Fruit fly (Drosophila melanogaster) whole organism, embryonic: ENCODE data around the gene CG17362.

Source experiments
- Atf-2 ChIP-seq: fragments of 200-800 bp; sonication (Bioruptor generic); optimal IDR thresholded peaks from 2 replicates; lab custom pipeline; 2016; ENCODE audit warnings: missing biosample characterization, missing genetic modification characterization
- CG11247 ChIP-seq: fragments of 200-800 bp; sonication (Bioruptor generic); IDR thresholded peaks from 2 replicates; pipeline ENCODE4 v1.3.6; 2022; ENCODE audit warnings: missing biosample characterization, missing genetic modification characterization
- CG12155 ChIP-seq: fragments of 200-800 bp; sonication (Bioruptor generic); optimal IDR thresholded peaks from 3 replicates; lab custom pipeline; 2016; ENCODE audit warnings: missing biosample characterization, missing genetic modification characterization
- CG12219 ChIP-seq: fragments of 200-800 bp; sonication (Bioruptor generic); optimal IDR thresholded peaks from 3 replicates; lab custom pipeline; 2018; ENCODE audit warnings: missing biosample characterization, mild to moderate bottlenecking, missing genetic modification characterization
- CG12299 ChIP-seq: fragments of 200-800 bp; sonication (Bioruptor generic); optimal IDR thresholded peaks from 2 replicates; lab custom pipeline; 2018; ENCODE audit warnings: missing biosample characterization, mild to moderate bottlenecking, missing genetic modification characterization
- CG14710 ChIP-seq: fragments of 200-800 bp; sonication (Bioruptor generic); optimal IDR thresholded peaks from 3 replicates; lab custom pipeline; 2019; ENCODE audit warnings: missing biosample characterization, mild to moderate bottlenecking, missing genetic modification characterization, moderate library complexity
- CG15011 ChIP-seq: fragments of 200-800 bp; sonication (Bioruptor generic); optimal IDR thresholded peaks from 3 replicates; lab custom pipeline; 2018; ENCODE audit warnings: missing biosample characterization, mild to moderate bottlenecking, missing genetic modification characterization
- CG1647 ChIP-seq: fragments of 200-800 bp; sonication (Bioruptor generic); optimal IDR thresholded peaks from 3 replicates; lab custom pipeline; 2016; ENCODE audit warnings: missing biosample characterization, missing genetic modification characterization
- CG32532 ChIP-seq: fragments of 200-800 bp; sonication (Bioruptor generic); IDR thresholded peaks from 2 replicates; pipeline ENCODE4 v1.3.6; 2022; ENCODE audit warnings: missing biosample characterization, missing genetic modification characterization
- CG33557 ChIP-seq: fragments of 200-800 bp; sonication (Bioruptor generic); optimal IDR thresholded peaks from 2 replicates; lab custom pipeline; 2019; ENCODE audit warnings: missing biosample characterization, mild to moderate bottlenecking, missing genetic modification characterization, moderate library complexity
- CG4404 ChIP-seq: fragments of 200-800 bp; sonication (Bioruptor generic); IDR thresholded peaks from 2 replicates; pipeline ENCODE4 v1.3.6; 2022; ENCODE audit warnings: missing biosample characterization, missing genetic modification characterization
- CG7745 ChIP-seq: fragments of 200-800 bp; sonication (Bioruptor generic); optimal IDR thresholded peaks from 2 replicates; lab custom pipeline; 2018; ENCODE audit warnings: missing biosample characterization, mild to moderate bottlenecking, missing genetic modification characterization, moderate library complexity
- CG8924 ChIP-seq: fragments of 200-800 bp; optimal IDR thresholded peaks from 3 replicates; lab custom pipeline; 2019; ENCODE audit warnings: missing biosample characterization, mild to moderate bottlenecking, missing genetic modification characterization, moderate library complexity
- CG9727 ChIP-seq: fragments of 200-800 bp; sonication (Bioruptor generic); optimal IDR thresholded peaks from 3 replicates; lab custom pipeline; 2017; ENCODE audit warnings: missing biosample characterization, mild to moderate bottlenecking, missing genetic modification characterization
- CHES-1-like ChIP-seq: fragments of 200-800 bp; sonication (Bioruptor generic); optimal IDR thresholded peaks from 2 replicates; lab custom pipeline; 2016; ENCODE audit warnings: missing biosample characterization, missing genetic modification characterization
- E2f1 ChIP-seq: fragments of 200-800 bp; sonication (Bioruptor generic); IDR thresholded peaks from 2 replicates; pipeline ENCODE4 v1.3.6; 2022; ENCODE audit warnings: missing biosample characterization, missing genetic modification characterization
- ERR ChIP-seq: fragments of 200-800 bp; sonication (Bioruptor generic); optimal IDR thresholded peaks from 2 replicates; lab custom pipeline; 2016; ENCODE audit warnings: missing biosample characterization, missing genetic modification characterization
- Eip74EF ChIP-seq, 2 experiments: fragments of 200-800 bp in 1 of 2; fragments of >200 bp in 1 of 2; sonication (Bioruptor generic) in 1 of 2; optimal IDR thresholded peaks; 2 replicates each; lab custom pipeline; 2017 to 2019; ENCODE audit warnings: missing biosample characterization in 2 of 2, missing genetic modification characterization in 2 of 2, mild to moderate bottlenecking in 1 of 2, moderate library complexity in 1 of 2
- HLH54F ChIP-seq: fragments of 200-800 bp; sonication (Bioruptor generic); optimal IDR thresholded peaks from 3 replicates; lab custom pipeline; 2016; ENCODE audit warnings: missing biosample characterization, missing genetic modification characterization
- Lhr ChIP-seq: fragments of 200-800 bp; sonication (Bioruptor generic); optimal IDR thresholded peaks from 3 replicates; lab custom pipeline; 2017; ENCODE audit warnings: mild to moderate bottlenecking, missing biosample characterization, missing genetic modification reagents, missing genetic modification characterization
- Lpt ChIP-seq: fragments of >200 bp; optimal IDR thresholded peaks from 2 replicates; lab custom pipeline; 2018; ENCODE audit warnings: missing biosample characterization, missing genetic modification characterization
- NFAT ChIP-seq: fragments of 200-800 bp; sonication (Bioruptor generic); IDR thresholded peaks from 2 replicates; pipeline ENCODE4 v1.3.6; 2022; ENCODE audit warnings: missing biosample characterization, missing genetic modification characterization
- NK7.1 ChIP-seq: fragments of 200-800 bp; sonication (Bioruptor generic); optimal IDR thresholded peaks from 3 replicates; lab custom pipeline; 2016; ENCODE audit warnings: missing biosample characterization, missing genetic modification characterization
- Nf-YC ChIP-seq: fragments of 200-800 bp; optimal IDR thresholded peaks from 3 replicates; lab custom pipeline; 2019; ENCODE audit warnings: missing biosample characterization, mild to moderate bottlenecking, missing genetic modification characterization, moderate library complexity
- Ptx1 ChIP-seq: fragments of 200-800 bp; sonication (Bioruptor generic); IDR thresholded peaks from 2 replicates; pipeline ENCODE4 v1.3.6; 2022; ENCODE audit warnings: missing biosample characterization, missing genetic modification characterization
- Rx ChIP-seq: fragments of 200-800 bp; sonication (Bioruptor generic); IDR thresholded peaks from 2 replicates; pipeline ENCODE4 v1.3.6; 2022; ENCODE audit warnings: missing biosample characterization, missing genetic modification characterization
- Scr ChIP-seq: fragments of 200-800 bp; sonication (Bioruptor generic); IDR thresholded peaks from 2 replicates; pipeline ENCODE4 v1.3.6; 2022; ENCODE audit warnings: missing biosample characterization, missing genetic modification characterization; ENCODE audit not compliant: partially characterized antibody
- Sox100B ChIP-seq: fragments of 200-800 bp; sonication (Bioruptor generic); optimal IDR thresholded peaks from 3 replicates; lab custom pipeline; 2018; ENCODE audit warnings: missing biosample characterization, mild to moderate bottlenecking, missing genetic modification characterization
- Sry-β ChIP-seq: fragments of 200-800 bp; sonication (Bioruptor generic); optimal IDR thresholded peaks from 2 replicates; lab custom pipeline; 2018; ENCODE audit warnings: missing biosample characterization, mild to moderate bottlenecking, missing genetic modification characterization, moderate library complexity
- az2 ChIP-seq: fragments of 200-800 bp; sonication (Bioruptor generic); optimal IDR thresholded peaks from 3 replicates; lab custom pipeline; 2016; ENCODE audit warnings: missing biosample characterization, missing genetic modification characterization
- bbx ChIP-seq: fragments of 200-800 bp; sonication (Bioruptor generic); IDR thresholded peaks from 2 replicates; pipeline ENCODE4 v1.3.6; 2022; ENCODE audit warnings: missing biosample characterization, missing genetic modification characterization; ENCODE audit not compliant: partially characterized antibody
- cato ChIP-seq: fragments of 200-800 bp; sonication (Bioruptor generic); optimal IDR thresholded peaks from 2 replicates; lab custom pipeline; 2016; ENCODE audit warnings: missing biosample characterization, missing genetic modification characterization, borderline replicate concordance
- ci ChIP-seq: fragments of 200-800 bp; sonication (Bioruptor generic); IDR thresholded peaks from 3 replicates; pipeline ENCODE4 v1.3.6; 2022; ENCODE audit warnings: missing biosample characterization, missing genetic modification characterization
- ems ChIP-seq: fragments of 200-800 bp; sonication (Bioruptor generic); optimal IDR thresholded peaks from 3 replicates; lab custom pipeline; 2016; ENCODE audit warnings: missing biosample characterization, missing genetic modification characterization
- fd3F ChIP-seq: fragments of 200-800 bp; sonication (Bioruptor generic); optimal IDR thresholded peaks from 2 replicates; lab custom pipeline; 2018; ENCODE audit warnings: missing biosample characterization, mild to moderate bottlenecking, missing genetic modification characterization, moderate library complexity
- jumu ChIP-seq: fragments of 200-800 bp; sonication (Bioruptor generic); optimal IDR thresholded peaks from 3 replicates; lab custom pipeline; 2016; ENCODE audit warnings: missing biosample characterization, missing genetic modification characterization
- knrl ChIP-seq: fragments of 200-800 bp; sonication (Bioruptor generic); IDR thresholded peaks from 3 replicates; pipeline ENCODE4 v1.3.6; 2022; ENCODE audit warnings: missing biosample characterization, missing genetic modification characterization; ENCODE audit not compliant: partially characterized antibody
- odd ChIP-seq: fragments of 200-800 bp; sonication (Bioruptor generic); optimal IDR thresholded peaks from 2 replicates; lab custom pipeline; 2017; ENCODE audit warnings: missing biosample characterization, mild to moderate bottlenecking, missing genetic modification characterization
- onecut ChIP-seq: fragments of 200-800 bp; sonication (Bioruptor generic); IDR thresholded peaks from 2 replicates; pipeline ENCODE4 v1.3.6; 2022; ENCODE audit warnings: missing biosample characterization, missing genetic modification characterization
- otp ChIP-seq: fragments of 200-800 bp; sonication (Bioruptor generic); IDR thresholded peaks from 3 replicates; pipeline ENCODE4, ENCODE4 v1.3.6; 2022; ENCODE audit warnings: missing biosample characterization, missing genetic modification characterization
- p53 ChIP-seq: fragments of 200-800 bp; sonication (Bioruptor generic); optimal IDR thresholded peaks from 2 replicates; lab custom pipeline; 2016; ENCODE audit warnings: missing biosample characterization, missing genetic modification characterization
- pho ChIP-seq: fragments of 200-800 bp; sonication (Bioruptor generic); optimal IDR thresholded peaks from 2 replicates; lab custom pipeline; 2016; ENCODE audit warnings: missing biosample characterization, missing genetic modification characterization
- sc ChIP-seq, 3 experiments: fragments of >200 bp in 2 of 3; fragments of 200-800 bp in 1 of 3; sonication (Bioruptor generic) in 1 of 3; optimal IDR thresholded peaks; 2 replicates in 2 of 3; 3 replicates in 1 of 3; lab custom pipeline; 2017; ENCODE audit warnings: mild to moderate bottlenecking in 1 of 3, missing biosample characterization in 1 of 3, missing genetic modification characterization in 1 of 3, missing genetic modification reagents in 1 of 3
- sqz ChIP-seq: fragments of 200-800 bp; sonication (Bioruptor generic); optimal IDR thresholded peaks from 3 replicates; lab custom pipeline; 2018; ENCODE audit warnings: missing biosample characterization, mild to moderate bottlenecking, missing genetic modification characterization
- stwl ChIP-seq: fragments of 200-800 bp; sonication (Bioruptor generic); optimal IDR thresholded peaks from 3 replicates; lab custom pipeline; 2018; ENCODE audit warnings: missing biosample characterization, mild to moderate bottlenecking, missing genetic modification characterization, moderate library complexity
- sug ChIP-seq: fragments of 200-800 bp; optimal IDR thresholded peaks from 2 replicates; lab custom pipeline; 2019; ENCODE audit warnings: missing biosample characterization, mild to moderate bottlenecking, missing genetic modification characterization, moderate library complexity
- tgo ChIP-seq: fragments of 200-800 bp; sonication (Bioruptor generic); IDR thresholded peaks from 3 replicates; pipeline ENCODE4 v1.3.6; 2022; ENCODE audit warnings: missing biosample characterization, missing genetic modification characterization
- zen ChIP-seq: fragments of 200-800 bp; sonication (Bioruptor generic); optimal IDR thresholded peaks from 3 replicates; lab custom pipeline; 2018; ENCODE audit warnings: missing biosample characterization, mild to moderate bottlenecking, missing genetic modification characterization, moderate library complexity

Gene CG17362

DNA sequence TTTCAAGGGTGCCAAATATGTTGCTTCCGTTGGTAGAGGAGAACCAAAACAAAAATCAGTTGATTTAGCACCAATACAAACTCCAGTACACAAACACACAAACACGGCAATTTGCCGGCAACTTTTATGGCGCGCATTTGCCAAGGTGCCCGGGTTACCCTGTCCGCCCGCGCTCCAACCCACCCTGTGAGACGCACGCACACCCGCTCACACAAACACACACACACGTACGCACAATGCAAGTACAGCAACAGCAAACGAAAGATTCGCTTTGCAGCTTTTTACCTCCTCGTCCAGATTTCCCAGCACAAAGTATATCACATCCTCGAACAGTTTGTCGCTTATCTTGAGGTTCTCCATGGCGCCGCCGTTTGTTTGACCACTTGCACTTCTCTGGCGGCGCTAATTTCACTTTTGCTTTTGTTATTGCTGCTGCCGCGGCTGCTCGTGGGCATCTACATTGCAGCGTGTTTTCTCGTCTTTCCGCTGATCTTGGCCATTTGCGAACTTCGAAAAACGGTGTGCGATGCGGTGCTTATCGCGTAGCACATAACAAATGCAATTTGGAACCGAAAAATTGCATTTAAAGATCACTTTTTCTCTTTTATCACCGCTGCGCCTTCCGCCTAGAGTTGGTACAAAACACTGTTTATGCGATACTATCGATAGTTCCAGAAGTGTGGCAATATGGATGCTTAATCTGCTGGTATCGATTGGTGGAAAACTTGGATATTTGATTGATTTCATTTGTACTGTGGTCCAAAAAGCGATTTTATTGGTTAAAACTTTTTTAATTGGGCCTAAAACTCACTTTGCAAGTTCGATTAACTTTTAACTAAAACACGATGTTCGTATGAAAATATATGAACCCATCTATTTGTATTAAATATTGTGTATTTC lies 42.3 kb downstream of the CG17362 start, which contains the start of gene Ptip (continued):
- TF ChIP-seq CG4404 (GFP tag; lab: Robert Waterston, UW) (no peak), Eip74EF (GFP tag; optimal IDR thresholded peaks at IDR 0.05; lab: Kevin White, UChicago) (no peak), CG12155 (GFP tag; lab: Kevin White, UChicago) (no peak), CG11247 (no peak), CG14710 (tag; lab: Kevin White, UChicago) (peak; percentile 79), CG32532 (GFP tag; lab: Robert Waterston, UW) (peak; percentile 73; the same call in 1 of the 2 replicates), CG9727 (GFP tag; lab: Kevin White, UChicago) (peak; percentile 13), ci (peak; percentile 87), sc (optimal IDR thresholded peaks at IDR 0.05; lab: Kevin White, UChicago) (no peak), sc (GFP tag; optimal IDR thresholded peaks at IDR 0.05; lab: Kevin White, UChicago) (no peak), CHES-1-like (GFP tag; lab: Kevin White, UChicago) (peak; percentile 62), cato (no peak), Nf-YC (tag; lab: Kevin White, UChicago) (no peak), CG12299 (no peak), CG7745 (tag; lab: Kevin White, UChicago) (no peak), knrl (peak; percentile 97), pho (GFP tag; lab: Kevin White, UChicago) (peak; percentile 6), jumu (no peak), sug (tag; lab: Kevin White, UChicago) (peak; percentile 21), ems (GFP tag; lab: Kevin White, UChicago) (no peak), CG15011 (GFP tag; lab: Kevin White, UChicago) (no peak), tgo (no peak), NK7.1 (GFP tag; lab: Kevin White, UChicago) (peak; percentile 1), sqz (no peak), E2f1 (GFP tag; lab: Robert Waterston, UW) (peak; percentile 98), Rx (GFP tag; lab: Robert Waterston, UW) (no peak), CG33557 (GFP tag; lab: Kevin White, UChicago) (peak; percentile 40), stwl (peak; percentile 67), fd3F (GFP tag; lab: Kevin White, UChicago) (no peak), bbx (GFP tag; lab: Robert Waterston, UW) (peak; percentile 98), zen (peak; percentile 91), Scr (GFP tag; lab: Robert Waterston, UW) (peak; percentile 96), CG8924 (tag; lab: Kevin White, UChicago) (no peak), Sry-β (no peak), Lpt (no peak), Ptx1 (GFP tag; lab: Robert Waterston, UW) (no peak), onecut (GFP tag; lab: Robert Waterston, UW) (peak; percentile 77), HLH54F (GFP tag; lab: Kevin White, UChicago) (peak; percentile 26), Sox100B (GFP tag; lab: Kevin White, UChicago) (no peak), otp (peak; percentile 26; the same call in 1 of the 3 replicates), Lhr (GFP tag; lab: Kevin White, UChicago) (peak; percentile 29), Atf-2 (GFP tag; lab: Kevin White, UChicago) (no peak), CG12219 (GFP tag; lab: Kevin White, UChicago) (peak; percentile 49), CG1647 (GFP tag; lab: Kevin White, UChicago) (peak; percentile 4), az2 (GFP tag; lab: Kevin White, UChicago) (no peak), odd (GFP tag; lab: Kevin White, UChicago) (peak; percentile 34), NFAT (peak; percentile 66), p53 (GFP tag; lab: Kevin White, UChicago) (peak; percentile 8), ERR (GFP tag; lab: Kevin White, UChicago) (no peak)
